Fruit fly (Drosophila melanogaster) whole organism, wandering third instar larva: ENCODE measurements around the gene CG32755.

ENCODE experiments used
- CG32264 ChIP-seq: fragments of 200-800 bp; sonication (Bioruptor generic); optimal IDR thresholded peaks from 2 replicates; lab custom pipeline; 2016; ENCODE audit warnings: missing biosample characterization, missing genetic modification characterization
- CrebA ChIP-seq: fragments of 200-800 bp; sonication (Bioruptor generic); optimal IDR thresholded peaks from 2 replicates; lab custom pipeline; 2016; ENCODE audit warnings: missing biosample characterization, mild to moderate bottlenecking, missing genetic modification characterization, borderline replicate concordance
- Dif ChIP-seq: fragments of 200-275, 200-300 bp; sonication (Bioruptor generic); optimal IDR thresholded peaks from 2 replicates; lab custom pipeline; 2018; ENCODE audit warnings: missing biosample characterization, missing genetic modification characterization; ENCODE audit not compliant: partially characterized antibody
- HLH106 ChIP-seq: fragments of 200-800 bp; optimal IDR thresholded peaks from 3 replicates; lab custom pipeline; 2019; ENCODE audit warnings: missing biosample characterization, mild to moderate bottlenecking, missing genetic modification characterization, moderate library complexity
- Hnf4 ChIP-seq: fragments of 200-800 bp; sonication (Bioruptor generic); optimal IDR thresholded peaks from 2 replicates; lab custom pipeline; 2016; ENCODE audit warnings: missing biosample characterization, mild to moderate bottlenecking, missing genetic modification characterization
- Hr78 ChIP-seq: fragments of >200 bp; optimal IDR thresholded peaks from 2 replicates; lab custom pipeline; 2017; ENCODE audit warnings: missing biosample characterization, missing genetic modification characterization
- Hr83 ChIP-seq: fragments of 200-300 bp; sonication (Bioruptor generic); optimal IDR thresholded peaks from 2 replicates; lab custom pipeline; 2016; ENCODE audit warnings: missing biosample characterization, mild to moderate bottlenecking, missing genetic modification characterization, moderate library complexity; ENCODE audit not compliant: poor library complexity, severe bottlenecking
- Jra ChIP-seq: sonication (Bioruptor generic); optimal IDR thresholded peaks from 2 replicates; lab custom pipeline; 2016; ENCODE audit warnings: missing biosample characterization, missing genetic modification characterization
- Mio ChIP-seq: sonication (Bioruptor generic); optimal IDR thresholded peaks from 2 replicates; lab custom pipeline; 2016; ENCODE audit warnings: missing biosample characterization, missing genetic modification characterization
- Myc ChIP-seq: fragments of >200 bp; optimal IDR thresholded peaks from 2 replicates; lab custom pipeline; 2017
- N ChIP-seq: fragments of >200 bp; optimal IDR thresholded peaks from 2 replicates; lab custom pipeline; 2018; ENCODE audit warnings: missing biosample characterization, missing external identifiers, missing genetic modification characterization
- Rel ChIP-seq, 2 experiments: fragments of 200-800 bp; sonication (Bioruptor generic) in 1 of 2; optimal IDR thresholded peaks; 2 replicates in 1 of 2; 3 replicates in 1 of 2; lab custom pipeline; 2016 to 2019; ENCODE audit warnings: mild to moderate bottlenecking in 2 of 2, missing biosample characterization in 2 of 2, missing genetic modification characterization in 2 of 2, moderate library complexity in 1 of 2
- Vsx2 ChIP-seq: fragments of 200-300, 225-300 bp; sonication (Bioruptor generic); optimal IDR thresholded peaks from 2 replicates; lab custom pipeline; 2018; ENCODE audit warnings: missing biosample characterization, missing genetic modification characterization; ENCODE audit not compliant: partially characterized antibody
- br ChIP-seq: fragments of 200-800 bp; sonication (Bioruptor generic); optimal IDR thresholded peaks from 2 replicates; lab custom pipeline; 2016; ENCODE audit warnings: missing biosample characterization, missing genetic modification characterization
- dl ChIP-seq, 2 experiments: fragments of 175-275, 200-275 bp in 1 of 2; fragments of 200-275 bp in 1 of 2; sonication (Bioruptor generic); optimal IDR thresholded peaks; lab custom pipeline; 2018; ENCODE audit warnings: mild to moderate bottlenecking in 2 of 2, missing biosample characterization in 2 of 2, missing genetic modification characterization in 2 of 2, moderate library complexity in 2 of 2; ENCODE audit not compliant: partially characterized antibody in 2 of 2, insufficient read depth in 1 of 2
- dmrt93B ChIP-seq: fragments of 200-800 bp; sonication (Bioruptor generic); optimal IDR thresholded peaks from 2 replicates; lab custom pipeline; 2018; ENCODE audit warnings: missing biosample characterization, mild to moderate bottlenecking, missing genetic modification characterization
- dsf ChIP-seq: sonication (Bioruptor generic); optimal IDR thresholded peaks from 2 replicates; lab custom pipeline; 2016; ENCODE audit warnings: missing biosample characterization, missing genetic modification characterization, borderline replicate concordance
- ey ChIP-seq: fragments of 200-800 bp; sonication (Bioruptor generic); optimal IDR thresholded peaks from 2 replicates; lab custom pipeline; 2016; ENCODE audit warnings: missing biosample characterization, missing genetic modification characterization
- fru ChIP-seq: fragments of 200-800 bp; sonication (Bioruptor generic); optimal IDR thresholded peaks from 3 replicates; lab custom pipeline; 2016; ENCODE audit warnings: missing biosample characterization, mild to moderate bottlenecking, missing genetic modification characterization
- h ChIP-seq: fragments of 200-800 bp; sonication (Bioruptor generic); optimal IDR thresholded peaks from 3 replicates; lab custom pipeline; 2016; ENCODE audit warnings: missing biosample characterization, mild to moderate bottlenecking, missing genetic modification characterization
- jim ChIP-seq: fragments of 175-275, 200-325 bp; sonication (Bioruptor generic); optimal IDR thresholded peaks from 2 replicates; lab custom pipeline; 2016; ENCODE audit warnings: missing biosample characterization, mild to moderate bottlenecking, missing genetic modification characterization
- lola ChIP-seq: fragments of >200 bp; optimal IDR thresholded peaks from 2 replicates; lab custom pipeline; 2017; ENCODE audit warnings: missing biosample characterization, missing genetic modification characterization
- pan ChIP-seq: fragments of >200 bp; optimal IDR thresholded peaks from 2 replicates; lab custom pipeline; 2017
- psq ChIP-seq: fragments of 200-800 bp; sonication (Bioruptor generic); optimal IDR thresholded peaks from 3 replicates; lab custom pipeline; 2017; ENCODE audit warnings: missing biosample characterization, mild to moderate bottlenecking, missing genetic modification characterization, moderate library complexity
- rgr ChIP-seq: fragments of 200-800 bp; sonication (Bioruptor generic); optimal IDR thresholded peaks from 3 replicates; lab custom pipeline; 2016; ENCODE audit warnings: missing biosample characterization, mild to moderate bottlenecking, missing genetic modification characterization
- sage ChIP-seq: fragments of 200-800 bp; sonication (Bioruptor generic); optimal IDR thresholded peaks from 2 replicates; lab custom pipeline; 2016; ENCODE audit warnings: missing biosample characterization, mild to moderate bottlenecking, missing genetic modification characterization
- sv ChIP-seq: fragments of 200-800 bp; sonication (Bioruptor generic); optimal IDR thresholded peaks from 3 replicates; lab custom pipeline; 2016; ENCODE audit warnings: missing biosample characterization, missing genetic modification characterization
- usp ChIP-seq: fragments of >200 bp; optimal IDR thresholded peaks from 2 replicates; lab custom pipeline; 2017; ENCODE audit warnings: missing biosample characterization, missing genetic modification characterization
- woc ChIP-seq: sonication (Bioruptor generic); optimal IDR thresholded peaks from 2 replicates; lab custom pipeline; 2016; ENCODE audit warnings: missing biosample characterization, mild to moderate bottlenecking, missing genetic modification characterization

CG32755 gene

dm6 chrX:5980883-5981282 is 30.8 kb downstream of the CG32755 start (continued):
- peak; percentile 96 for TF ChIP-seq Hnf4

- TF ChIP-seq fru (GFP tag; lab: Kevin White, UChicago): no peak
- TF ChIP-seq Mio (GFP tag; lab: Kevin White, UChicago): no peak
- no peak for TF ChIP-seq Myc
- TF ChIP-seq sage: no peak
- no peak for TF ChIP-seq sv (GFP tag; lab: Kevin White, UChicago)
- no peak for TF ChIP-seq ey (GFP tag; lab: Kevin White, UChicago)
- no peak for TF ChIP-seq Hnf4
- TF ChIP-seq woc (GFP tag; lab: Kevin White, UChicago): no peak
- no peak for TF ChIP-seq dmrt93B (GFP tag; lab: Kevin White, UChicago)
- no peak for TF ChIP-seq psq (GFP tag; lab: Kevin White, UChicago)
- TF ChIP-seq jim (GFP tag; lab: Kevin White, UChicago): no peak
- no peak for TF ChIP-seq lola (GFP tag; lab: Kevin White, UChicago)
- TF ChIP-seq Hr78 (GFP tag; lab: Kevin White, UChicago): no peak
- TF ChIP-seq Hr83 (GFP tag; lab: Kevin White, UChicago): no peak
- TF ChIP-seq, all 38 proteins: peak for 0
Observed at dm6 chrX:5981410-5981809, 31.4 kb downstream of the CG32755 start.

dm6 chrX:5983390-5983789 is 33.3 kb downstream of the CG32755 start:
- TF ChIP-seq Rel (GFP tag; optimal IDR thresholded peaks at IDR 0.05; lab: Kevin White, UChicago) (no peak), Rel (tag; optimal IDR thresholded peaks at IDR 0.05; lab: Kevin White, UChicago) (no peak), woc (GFP tag; lab: Kevin White, UChicago) (no peak), HLH106 (tag; lab: Kevin White, UChicago) (no peak), usp (GFP tag; lab: Kevin White, UChicago) (no peak), br (GFP tag; lab: Kevin White, UChicago) (no peak), Mio (GFP tag; lab: Kevin White, UChicago) (no peak), Myc (no peak), Vsx2 (GFP tag; lab: Kevin White, UChicago) (no peak), CrebA (no peak), Dif (GFP tag; lab: Kevin White, UChicago) (no peak)
- TF ChIP-seq, all 38 proteins: peak for 0

- no peak for TF ChIP-seq jim (GFP tag; lab: Kevin White, UChicago)
- no peak for TF ChIP-seq pan
- TF ChIP-seq N (GFP tag; lab: Kevin White, UChicago): no peak
- TF ChIP-seq HLH106 (tag; lab: Kevin White, UChicago): no peak
- no peak for TF ChIP-seq usp (GFP tag; lab: Kevin White, UChicago)
- no peak for TF ChIP-seq Myc
- TF ChIP-seq dsf: no peak
- no peak for TF ChIP-seq lola (GFP tag; lab: Kevin White, UChicago)
- TF ChIP-seq dmrt93B (GFP tag; lab: Kevin White, UChicago): no peak
- TF ChIP-seq CG32264 (GFP tag; lab: Kevin White, UChicago): no peak
- no peak for TF ChIP-seq rgr (GFP tag; lab: Kevin White, UChicago)
- TF ChIP-seq Rel (GFP tag; optimal IDR thresholded peaks at IDR 0.05; lab: Kevin White, UChicago): no peak
- no peak for TF ChIP-seq Rel (tag; optimal IDR thresholded peaks at IDR 0.05; lab: Kevin White, UChicago)
- TF ChIP-seq dl (GFP tag; optimal IDR thresholded peaks at IDR 0.05; lab: Kevin White, UChicago; ENCODE audit: insufficient read depth in 1 of 2, partially characterized antibody in 2 of 2): no peak
- no peak for TF ChIP-seq woc (GFP tag; lab: Kevin White, UChicago)
- no peak for TF ChIP-seq Jra
Observed at dm6 chrX:5987362-5987761, 37.3 kb downstream of the CG32755 start.

- TF ChIP-seq woc (GFP tag; lab: Kevin White, UChicago) (peak; percentile 20), Hnf4 (peak; percentile 57), h (GFP tag; lab: Kevin White, UChicago) (peak; percentile 35), Myc (peak; percentile 70), Vsx2 (GFP tag; lab: Kevin White, UChicago) (no peak)
- TF ChIP-seq, all 38 proteins: peak for 4
Observed at dm6 chrX:5988088-5988987, 38.3 kb downstream of the CG32755 start, which contains the start of gene CG5966. TSS of gene CG5966 (plus strand) at chrX:5988791.
